Fruit fly (Drosophila melanogaster) S2 (cell line): ENCODE results near the gene Sf3a2.

Experiments
- CG8478 ChIP-seq: fragments of >200 bp; optimal IDR thresholded peaks from 2 replicates; lab custom pipeline; 2018
- CTCF ChIP-seq, 2 experiments: fragments of >200 bp; optimal IDR thresholded peaks; 2 replicates each; lab custom pipeline; 2018

The Sf3a2 gene

dm6 chr3L:12833864-12834525 is 20.2 kb upstream of the Sf3a2 start:
- no peak for TF ChIP-seq CTCF (optimal IDR thresholded peaks at IDR 0.05; lab: Kevin White, UChicago)
- TF ChIP-seq CG8478: no peak

dm6 chr3L:12833354-12833753 is 19.5 kb upstream of the Sf3a2 start:
- TF ChIP-seq CG8478 (no peak), CTCF (optimal IDR thresholded peaks at IDR 0.05; lab: Kevin White, UChicago) (no peak)

dm6 chr3L:12832355-12832881 is 18.6 kb upstream of the Sf3a2 start:
- TF ChIP-seq CTCF (optimal IDR thresholded peaks at IDR 0.05; lab: Kevin White, UChicago) (no peak), CG8478 (no peak)

dm6 chr3L:12831290-12831952 is 17.6 kb upstream of the Sf3a2 start:
- TF ChIP-seq CG8478: no peak
- no peak for TF ChIP-seq CTCF (optimal IDR thresholded peaks at IDR 0.05; lab: Kevin White, UChicago)

- TF ChIP-seq CG8478: no peak
- no peak for TF ChIP-seq CTCF (optimal IDR thresholded peaks at IDR 0.05; lab: Kevin White, UChicago)
These were observed 16.6 kb upstream of the Sf3a2 start for dm6 chr3L:12830416-12830815.

dm6 chr3L:12828532-12828931 is 14.7 kb upstream of the Sf3a2 start:
- TF ChIP-seq CTCF (optimal IDR thresholded peaks at IDR 0.05; lab: Kevin White, UChicago): no peak
- no peak for TF ChIP-seq CG8478

dm6 chr3L:12827705-12828104 is 13.9 kb upstream of the Sf3a2 start:
- no peak for TF ChIP-seq CG8478
- TF ChIP-seq CTCF (optimal IDR thresholded peaks at IDR 0.05; lab: Kevin White, UChicago): no peak

dm6 chr3L:12815756-12816155 is 1.9 kb upstream of the Sf3a2 start:
- TF ChIP-seq CG8478 (no peak), CTCF (optimal IDR thresholded peaks at IDR 0.05; lab: Kevin White, UChicago) (no peak)

dm6 chr3L:12814806-12815205 is 987 bp upstream of the Sf3a2 start:
- TF ChIP-seq CTCF (optimal IDR thresholded peaks at IDR 0.05; lab: Kevin White, UChicago): no peak
- TF ChIP-seq CG8478: no peak

- TF ChIP-seq CTCF (optimal IDR thresholded peaks at IDR 0.05; lab: Kevin White, UChicago): no peak
- TF ChIP-seq CG8478: no peak
These were observed 5.4 kb downstream of the Sf3a2 start, which contains the start of gene CG32110 for dm6 chr3L:12808421-12808820. CG32110 (plus strand) TSS chr3L:12808721.

- TF ChIP-seq CTCF (optimal IDR thresholded peaks at IDR 0.05; lab: Kevin White, UChicago) (no peak), CG8478 (no peak)
These were observed 7.5 kb downstream of the Sf3a2 start for dm6 chr3L:12806290-12806743.

dm6 chr3L:12805660-12806289 is 8.0 kb downstream of the Sf3a2 start, which contains the start of gene Sap130:
Sap130 (plus strand) TSS chr3L:12805902.
- TF ChIP-seq CTCF (optimal IDR thresholded peaks at IDR 0.05; lab: Kevin White, UChicago) (peak; percentile 35), CG8478 (no peak)

- TF ChIP-seq CTCF (optimal IDR thresholded peaks at IDR 0.05; lab: Kevin White, UChicago): peak; percentile 6 to 15
- no peak for TF ChIP-seq CG8478
These were observed 9.1 kb downstream of the Sf3a2 start, which contains the start of gene Atg1 for dm6 chr3L:12804730-12805170. Atg1 (minus strand) TSS chr3L:12805116.

- no peak for TF ChIP-seq CTCF (optimal IDR thresholded peaks at IDR 0.05; lab: Kevin White, UChicago)
- no peak for TF ChIP-seq CG8478
These were observed 9.6 kb downstream of the Sf3a2 start for dm6 chr3L:12804035-12804729.
